Fruit fly (Drosophila melanogaster) whole organism, embryonic: ENCODE measurements around the gene CG34398.

ENCODE experiments used
- Adf1 ChIP-seq: fragments of 200-800 bp; sonication (Bioruptor generic); IDR thresholded peaks from 2 replicates; pipeline ENCODE4 v1.3.6; 2022; ENCODE audit warnings: missing biosample characterization, missing genetic modification characterization
- Antp ChIP-seq: fragments of 200-800 bp; sonication (Bioruptor generic); optimal IDR thresholded peaks from 3 replicates; lab custom pipeline; 2016; ENCODE audit warnings: missing biosample characterization, missing genetic modification characterization
- CG11247 ChIP-seq: fragments of 200-800 bp; sonication (Bioruptor generic); IDR thresholded peaks from 2 replicates; pipeline ENCODE4 v1.3.6; 2022; ENCODE audit warnings: missing biosample characterization, missing genetic modification characterization
- CG14667 ChIP-seq: fragments of 200-800 bp; sonication (Bioruptor generic); IDR thresholded peaks from 2 replicates; pipeline ENCODE4 v1.3.6; 2022; ENCODE audit warnings: missing biosample characterization, missing genetic modification characterization
- CG15514 ChIP-seq: fragments of 200-800 bp; sonication (Bioruptor generic); optimal IDR thresholded peaks from 3 replicates; lab custom pipeline; 2017; ENCODE audit warnings: missing biosample characterization, missing genetic modification characterization, mild to moderate bottlenecking, moderate library complexity, missing genetic modification reagents
- CG1647 ChIP-seq: fragments of 200-800 bp; sonication (Bioruptor generic); optimal IDR thresholded peaks from 3 replicates; lab custom pipeline; 2016; ENCODE audit warnings: missing biosample characterization, missing genetic modification characterization
- CG17359 ChIP-seq: fragments of 200-800 bp; sonication (Bioruptor generic); optimal IDR thresholded peaks from 3 replicates; lab custom pipeline; 2018; ENCODE audit warnings: missing biosample characterization, mild to moderate bottlenecking, missing genetic modification characterization, moderate library complexity
- CG2116 ChIP-seq: fragments of 200-800 bp; sonication (Bioruptor generic); optimal IDR thresholded peaks from 3 replicates; lab custom pipeline; 2018; ENCODE audit warnings: missing biosample characterization, mild to moderate bottlenecking, missing genetic modification characterization
- CG2889 ChIP-seq: fragments of 200-800 bp; sonication (Bioruptor generic); IDR thresholded peaks from 3 replicates; pipeline ENCODE4 v1.3.6; 2022; ENCODE audit warnings: missing biosample characterization, missing genetic modification characterization
- CG32772 ChIP-seq: fragments of 200-800 bp; sonication (Bioruptor generic); IDR thresholded peaks from 2 replicates; pipeline ENCODE4 v1.3.6; 2022; ENCODE audit warnings: missing biosample characterization, missing genetic modification characterization
- CG3407 ChIP-seq: fragments of 200-800 bp; sonication (Bioruptor generic); optimal IDR thresholded peaks from 2 replicates; lab custom pipeline; 2018; ENCODE audit warnings: missing biosample characterization, mild to moderate bottlenecking, missing genetic modification characterization
- CG4424 ChIP-seq: fragments of 200-800 bp; sonication (Bioruptor generic); optimal IDR thresholded peaks from 3 replicates; lab custom pipeline; 2016; ENCODE audit warnings: missing biosample characterization, missing genetic modification characterization
- CG6765 ChIP-seq: fragments of 200-800 bp; sonication (Bioruptor generic); optimal IDR thresholded peaks from 3 replicates; lab custom pipeline; 2017; ENCODE audit warnings: missing biosample characterization, mild to moderate bottlenecking, missing genetic modification characterization
- CG7556 ChIP-seq: fragments of 200-800 bp; sonication (Bioruptor generic); optimal IDR thresholded peaks from 2 replicates; lab custom pipeline; 2017; ENCODE audit warnings: missing biosample characterization, mild to moderate bottlenecking, missing genetic modification characterization
- CG7839 ChIP-seq: fragments of 200-800 bp; sonication (Bioruptor generic); optimal IDR thresholded peaks from 3 replicates; lab custom pipeline; 2018; ENCODE audit warnings: missing biosample characterization, mild to moderate bottlenecking, missing genetic modification characterization, moderate library complexity
- CG7928 ChIP-seq: fragments of 200-800 bp; sonication (Bioruptor generic); optimal IDR thresholded peaks from 2 replicates; lab custom pipeline; 2017; ENCODE audit warnings: missing biosample characterization, mild to moderate bottlenecking, missing genetic modification characterization
- CG8089 ChIP-seq: fragments of 200-800 bp; sonication (Bioruptor generic); optimal IDR thresholded peaks from 3 replicates; lab custom pipeline; 2016; ENCODE audit warnings: missing biosample characterization, missing genetic modification characterization
- CG9437 ChIP-seq: fragments of 200-800 bp; sonication (Bioruptor generic); optimal IDR thresholded peaks from 2 replicates; lab custom pipeline; 2018; ENCODE audit warnings: missing biosample characterization, mild to moderate bottlenecking, missing genetic modification characterization
- Dll ChIP-seq: fragments of 200-800 bp; sonication (Bioruptor generic); IDR thresholded peaks from 4 replicates; pipeline ENCODE4 v1.3.6; 2022; ENCODE audit warnings: missing biosample characterization, missing genetic modification characterization; ENCODE audit not compliant: partially characterized antibody
- Ets97D ChIP-seq: fragments of 200-800 bp; sonication (Bioruptor generic); optimal IDR thresholded peaks from 3 replicates; lab custom pipeline; 2016; ENCODE audit warnings: missing biosample characterization, missing genetic modification characterization
- Fer1 ChIP-seq: fragments of 200-800 bp; sonication (Bioruptor generic); optimal IDR thresholded peaks from 2 replicates; lab custom pipeline; 2017; ENCODE audit warnings: missing biosample characterization, mild to moderate bottlenecking, missing genetic modification characterization
- GATAe ChIP-seq: fragments of 200-800 bp; sonication (Bioruptor generic); conservative IDR thresholded peaks from 2 replicates; pipeline ENCODE4 v1.3.6; 2022; ENCODE audit warnings: missing biosample characterization, missing genetic modification characterization
- Gsc ChIP-seq: fragments of 200-800 bp; sonication (Bioruptor generic); IDR thresholded peaks from 2 replicates; pipeline ENCODE4 v1.3.6; 2022; ENCODE audit warnings: missing biosample characterization, missing genetic modification characterization
- HLH3B ChIP-seq: fragments of 200-800 bp; sonication (Bioruptor generic); IDR thresholded peaks from 2 replicates; pipeline ENCODE4 v1.3.6; 2022; ENCODE audit warnings: missing biosample characterization, missing genetic modification characterization
- HLH4C ChIP-seq: fragments of 200-800 bp; sonication (Bioruptor generic); IDR thresholded peaks from 3 replicates; pipeline ENCODE4 v1.3.6; 2022; ENCODE audit warnings: missing biosample characterization, missing genetic modification characterization; ENCODE audit not compliant: partially characterized antibody
- HmgZ ChIP-seq: fragments of 200-800 bp; sonication (Bioruptor generic); optimal IDR thresholded peaks from 2 replicates; lab custom pipeline; 2018; ENCODE audit warnings: missing biosample characterization, mild to moderate bottlenecking, missing genetic modification characterization
- Kr ChIP-seq: fragments of 200-800 bp; sonication (Bioruptor generic); optimal IDR thresholded peaks from 2 replicates; lab custom pipeline; 2017; ENCODE audit warnings: missing biosample characterization, mild to moderate bottlenecking, missing genetic modification characterization
- MBD-R2 ChIP-seq: fragments of 200-800 bp; sonication (Bioruptor generic); IDR thresholded peaks from 2 replicates; pipeline ENCODE4 v1.3.6; 2022; ENCODE audit warnings: missing biosample characterization, missing genetic modification characterization
- Scr ChIP-seq: fragments of 200-800 bp; sonication (Bioruptor generic); IDR thresholded peaks from 2 replicates; pipeline ENCODE4 v1.3.6; 2022; ENCODE audit warnings: missing biosample characterization, missing genetic modification characterization; ENCODE audit not compliant: partially characterized antibody
- Sin3A ChIP-seq: fragments of >200 bp; optimal IDR thresholded peaks from 2 replicates; lab custom pipeline; 2018
- Tbp ChIP-seq: fragments of >200 bp; optimal IDR thresholded peaks from 2 replicates; lab custom pipeline; 2018; ENCODE audit warnings: missing biosample characterization, missing genetic modification characterization
- Xbp1 ChIP-seq: fragments of 200-800 bp; sonication (Bioruptor generic); optimal IDR thresholded peaks from 3 replicates; lab custom pipeline; 2016; ENCODE audit warnings: missing biosample characterization, mild to moderate bottlenecking, missing genetic modification characterization
- chif ChIP-seq, 2 experiments: fragments of 200-800 bp; sonication (Bioruptor generic); optimal IDR thresholded peaks; 3 replicates each; lab custom pipeline; 2016; ENCODE audit warnings: missing biosample characterization in 2 of 2, missing genetic modification characterization in 2 of 2
- crp ChIP-seq, 2 experiments: fragments of 200-800 bp; sonication (Bioruptor generic); optimal IDR thresholded peaks; 2 replicates in 1 of 2; 3 replicates in 1 of 2; lab custom pipeline; 2017; ENCODE audit warnings: missing biosample characterization in 2 of 2, missing genetic modification characterization in 2 of 2, mild to moderate bottlenecking in 1 of 2, moderate library complexity in 1 of 2
- cwo ChIP-seq: fragments of 200-800 bp; sonication (Bioruptor generic); optimal IDR thresholded peaks from 3 replicates; lab custom pipeline; 2017; ENCODE audit warnings: missing biosample characterization, missing genetic modification characterization, mild to moderate bottlenecking, moderate library complexity, missing genetic modification reagents
- esg ChIP-seq: fragments of 200-800 bp; sonication (Bioruptor generic); conservative IDR thresholded peaks from 2 replicates; pipeline ENCODE4 v1.3.6; 2022; ENCODE audit warnings: missing biosample characterization, missing genetic modification characterization
- eyg ChIP-seq: fragments of 200-800 bp; sonication (Bioruptor generic); optimal IDR thresholded peaks from 3 replicates; lab custom pipeline; 2016; ENCODE audit warnings: missing biosample characterization, missing genetic modification characterization
- fd3F ChIP-seq: fragments of 200-800 bp; sonication (Bioruptor generic); optimal IDR thresholded peaks from 2 replicates; lab custom pipeline; 2018; ENCODE audit warnings: missing biosample characterization, mild to moderate bottlenecking, missing genetic modification characterization, moderate library complexity
- mam ChIP-seq: fragments of 200-800 bp; sonication (Bioruptor generic); optimal IDR thresholded peaks from 3 replicates; lab custom pipeline; 2016; ENCODE audit warnings: missing biosample characterization, missing genetic modification characterization
- mirr ChIP-seq: fragments of 200-800 bp; sonication (Bioruptor generic); optimal IDR thresholded peaks from 3 replicates; lab custom pipeline; 2018; ENCODE audit warnings: missing biosample characterization, mild to moderate bottlenecking, missing genetic modification characterization
- otp ChIP-seq: fragments of 200-800 bp; sonication (Bioruptor generic); IDR thresholded peaks from 3 replicates; pipeline ENCODE4, ENCODE4 v1.3.6; 2022; ENCODE audit warnings: missing biosample characterization, missing genetic modification characterization
- pita ChIP-seq: fragments of 200-800 bp; sonication (Bioruptor generic); optimal IDR thresholded peaks from 2 replicates; lab custom pipeline; 2017; ENCODE audit warnings: missing biosample characterization, mild to moderate bottlenecking, missing genetic modification characterization
- pros ChIP-seq: fragments of 200-800 bp; sonication (Bioruptor generic); optimal IDR thresholded peaks from 3 replicates; lab custom pipeline; 2019; ENCODE audit warnings: missing biosample characterization, mild to moderate bottlenecking, missing genetic modification characterization, moderate library complexity
- pzg ChIP-seq: fragments of 200-800 bp; sonication (Bioruptor generic); optimal IDR thresholded peaks from 3 replicates; lab custom pipeline; 2018; ENCODE audit warnings: missing biosample characterization, mild to moderate bottlenecking, missing genetic modification characterization, moderate library complexity
- ranshi ChIP-seq: fragments of 200-800 bp; sonication (Bioruptor generic); IDR thresholded peaks from 2 replicates; pipeline ENCODE4 v1.3.6; 2022; ENCODE audit warnings: missing biosample characterization, missing genetic modification characterization
- rib ChIP-seq: fragments of 200-800 bp; sonication (Bioruptor generic); IDR thresholded peaks from 2 replicates; pipeline ENCODE4 v1.3.6; 2022; ENCODE audit warnings: missing biosample characterization, missing genetic modification characterization
- sc ChIP-seq, 3 experiments: fragments of >200 bp in 2 of 3; fragments of 200-800 bp in 1 of 3; sonication (Bioruptor generic) in 1 of 3; optimal IDR thresholded peaks; 2 replicates in 2 of 3; 3 replicates in 1 of 3; lab custom pipeline; 2017; ENCODE audit warnings: mild to moderate bottlenecking in 1 of 3, missing biosample characterization in 1 of 3, missing genetic modification characterization in 1 of 3, missing genetic modification reagents in 1 of 3
- sim ChIP-seq: fragments of 200-800 bp; sonication (Bioruptor generic); IDR thresholded peaks from 2 replicates; pipeline ENCODE4 v1.3.6; 2022; ENCODE audit warnings: missing biosample characterization, missing genetic modification characterization
- sug ChIP-seq: fragments of 200-800 bp; optimal IDR thresholded peaks from 2 replicates; lab custom pipeline; 2019; ENCODE audit warnings: missing biosample characterization, mild to moderate bottlenecking, missing genetic modification characterization, moderate library complexity
- trh ChIP-seq: fragments of 200-800 bp; sonication (Bioruptor generic); optimal IDR thresholded peaks from 2 replicates; lab custom pipeline; 2016; ENCODE audit warnings: missing biosample characterization, missing genetic modification characterization
- usp ChIP-seq: fragments of >200 bp; optimal IDR thresholded peaks from 2 replicates; lab custom pipeline; 2017; ENCODE audit warnings: missing biosample characterization, missing genetic modification characterization
- yki ChIP-seq: fragments of >200 bp; optimal IDR thresholded peaks from 3 replicates; lab custom pipeline; 2018

CG34398 gene

DNA sequence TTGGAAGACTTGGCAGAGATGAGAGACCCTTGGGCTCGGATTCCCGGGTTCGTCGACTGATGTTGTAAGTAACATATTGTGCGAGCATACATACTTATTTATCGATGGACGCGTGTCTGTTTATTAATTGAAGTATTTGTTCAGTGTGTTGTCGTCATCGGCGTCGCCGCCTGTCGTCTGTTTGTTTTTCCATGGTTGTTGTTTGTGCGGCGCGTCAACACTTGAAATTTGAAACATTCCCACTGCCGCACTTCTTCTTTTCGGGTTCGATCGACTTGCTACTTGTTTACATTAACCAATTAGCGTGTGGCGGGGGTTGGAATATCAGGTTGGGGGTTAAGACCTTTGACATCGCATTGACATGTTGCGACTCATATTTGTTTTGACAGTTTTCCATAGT lies 46.4 kb upstream of the CG34398 start (continued):
- no peak for TF ChIP-seq sc (optimal IDR thresholded peaks at IDR 0.05; lab: Kevin White, UChicago)
- TF ChIP-seq sc (GFP tag; optimal IDR thresholded peaks at IDR 0.05; lab: Kevin White, UChicago), result peak; percentile 65
- TF ChIP-seq CG8089 (GFP tag; lab: Kevin White, UChicago), result peak; percentile 69
- TF ChIP-seq mirr, result peak; percentile 1
- no peak for TF ChIP-seq CG32772 (GFP tag; lab: Robert Waterston, UW)
- TF ChIP-seq eyg (GFP tag; lab: Kevin White, UChicago), result no peak
- TF ChIP-seq CG6765 (GFP tag; lab: Kevin White, UChicago), result peak; percentile 64
- peak; percentile 9 for TF ChIP-seq trh (GFP tag; lab: Kevin White, UChicago)
- TF ChIP-seq HLH4C (GFP tag; lab: Robert Waterston, UW), result no peak
- no peak for TF ChIP-seq rib (GFP tag; lab: Robert Waterston, UW)
- no peak for TF ChIP-seq CG7839
- no peak for TF ChIP-seq Tbp (GFP tag; lab: Kevin White, UChicago)
- TF ChIP-seq CG7556 (GFP tag; lab: Kevin White, UChicago), result peak; percentile 68
- TF ChIP-seq CG4424 (GFP tag; lab: Kevin White, UChicago), result peak; percentile 27
- TF ChIP-seq Xbp1, result no peak
- no peak for TF ChIP-seq HmgZ (tag; lab: Kevin White, UChicago)
- TF ChIP-seq Kr (GFP tag; lab: Kevin White, UChicago), result peak; percentile 99
- TF ChIP-seq yki (lab: Kevin White, UChicago), result no peak
- TF ChIP-seq HLH3B, result peak; percentile 47; the same call in 1 of the 2 replicates
- TF ChIP-seq GATAe, result no peak
- peak; percentile 31; the same call in 1 of the 2 replicates for TF ChIP-seq sim
- TF ChIP-seq Adf1, result no peak
- no peak for TF ChIP-seq Dll (GFP tag; lab: Robert Waterston, UW)
- peak; percentile 11 for TF ChIP-seq cwo (GFP tag; lab: Kevin White, UChicago)
- TF ChIP-seq Ets97D (GFP tag; lab: Kevin White, UChicago), result no peak
- TF ChIP-seq Fer1 (GFP tag; lab: Kevin White, UChicago), result peak; percentile 38
- TF ChIP-seq CG1647 (GFP tag; lab: Kevin White, UChicago), result no peak
- no peak for TF ChIP-seq MBD-R2
- TF ChIP-seq usp (GFP tag; lab: Kevin White, UChicago), result no peak
- no peak for TF ChIP-seq mam (GFP tag; lab: Kevin White, UChicago)
- no peak for TF ChIP-seq fd3F (GFP tag; lab: Kevin White, UChicago)
- TF ChIP-seq pros (GFP tag; lab: Kevin White, UChicago), result peak; percentile 72
- peak; percentile 23 for TF ChIP-seq Antp
- TF ChIP-seq CG11247, result no peak
- no peak for TF ChIP-seq sug (tag; lab: Kevin White, UChicago)
- peak; percentile 35 to 53 for TF ChIP-seq chif (GFP tag; optimal IDR thresholded peaks at IDR 0.05; lab: Kevin White, UChicago)
- no peak for TF ChIP-seq Gsc (GFP tag; lab: Robert Waterston, UW)
- peak; percentile 41; the same call in 1 of the 2 replicates for TF ChIP-seq ranshi (GFP tag; lab: Robert Waterston, UW)
- no peak for TF ChIP-seq esg (GFP tag; lab: Robert Waterston, UW)
- TF ChIP-seq pita, result no peak
- TF ChIP-seq CG3407, result peak; percentile 83
- TF ChIP-seq CG7928 (GFP tag; lab: Kevin White, UChicago), result no peak
- TF ChIP-seq otp, result peak; percentile 84
- TF ChIP-seq CG15514, result peak; percentile 28
- TF ChIP-seq pzg (GFP tag; lab: Kevin White, UChicago), result no peak
- peak; percentile 53 for TF ChIP-seq CG17359 (tag; lab: Kevin White, UChicago)
- TF ChIP-seq CG2116, result peak; percentile 62
- no peak for TF ChIP-seq Sin3A
- no peak for TF ChIP-seq Scr (GFP tag; lab: Robert Waterston, UW)
- no peak for TF ChIP-seq CG14667
- no peak for TF ChIP-seq crp (GFP tag; optimal IDR thresholded peaks at IDR 0.05; lab: Kevin White, UChicago)
- no peak for TF ChIP-seq CG9437 (GFP tag; lab: Kevin White, UChicago)
- TF ChIP-seq CG2889 (GFP tag; lab: Robert Waterston, UW), result no peak
